Worm (Caenorhabditis elegans): ENCODE data around the gene gly-20.
"Not testable (repeated sequence)": the region's sequence is repeated elsewhere in the genome, so short reads cannot be mapped to it uniquely, and the experiment has no call there.

DNA sequence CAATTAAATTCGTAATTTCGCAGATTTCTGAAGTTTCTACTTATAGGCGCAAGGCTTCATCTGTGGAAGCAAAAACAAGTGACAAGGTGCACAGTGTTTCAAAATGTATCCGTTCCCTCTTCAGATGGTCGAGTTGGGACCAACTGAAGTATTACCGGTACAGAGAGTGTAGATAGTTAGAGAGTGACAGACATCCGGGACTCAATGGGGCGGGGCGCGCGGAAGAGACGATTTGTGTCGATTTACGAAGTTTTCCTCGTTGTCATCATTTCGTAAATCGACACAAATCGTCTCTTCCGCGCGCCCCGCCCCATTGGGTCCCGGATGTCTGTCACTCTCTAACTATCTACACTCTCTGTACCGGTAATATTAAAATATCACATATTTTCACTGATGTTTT, 3.7 kb downstream of the gly-20 start, which contains the start of gene C03E10.3:
- TF ChIP-seq snpc-3.4 (tag; optimal IDR thresholded peaks at IDR 0.05); ama-1 (optimal IDR thresholded peaks at IDR 0.05); ama-1 (GFP tag; optimal IDR thresholded peaks at IDR 0.05): not testable (repeated sequence)
